Worm (Caenorhabditis elegans) whole organism, early embryonic: ENCODE data around the gene F32H5.3.

Experiments
- B0310.2 ChIP-seq: sonication (generic microtip); optimal IDR thresholded peaks from 2 replicates; lab custom pipeline; 2016; ENCODE audit warnings: mild to moderate bottlenecking, missing genetic modification characterization, missing compliant biosample characterization
- F13C5.2 ChIP-seq: sonication (generic microtip); optimal IDR thresholded peaks from 2 replicates; lab custom pipeline; 2017; ENCODE audit warnings: mild to moderate bottlenecking, missing genetic modification characterization, inconsistent platforms, missing compliant biosample characterization
- aly-1 ChIP-seq: sonication (generic microtip); optimal IDR thresholded peaks from 2 replicates; lab custom pipeline; 2016; ENCODE audit warnings: missing genetic modification characterization, missing compliant biosample characterization
- ama-1 ChIP-seq: fragments of 150-350 bp; optimal IDR thresholded peaks from 2 replicates; lab custom pipeline; 2014
- ceh-13 ChIP-seq: fragments of 200-800 bp; sonication (Bioruptor generic); optimal IDR thresholded peaks from 2 replicates; lab custom pipeline; 2018; ENCODE audit warnings: mild to moderate bottlenecking, missing genetic modification characterization, missing compliant biosample characterization
- ceh-36 ChIP-seq: sonication (generic microtip); optimal IDR thresholded peaks from 2 replicates; lab custom pipeline; 2016; ENCODE audit warnings: missing genetic modification characterization, inconsistent platforms, missing compliant biosample characterization
- ets-7 ChIP-seq: sonication (generic microtip); optimal IDR thresholded peaks from 2 replicates; lab custom pipeline; 2016; ENCODE audit warnings: missing genotype, missing genetic modification characterization, missing compliant biosample characterization
- flt-1 ChIP-seq: fragments of 200-800 bp; sonication (Bioruptor generic); IDR thresholded peaks from 2 replicates; pipeline ENCODE4 v1.3.6; 2022; ENCODE audit warnings: missing genetic modification characterization, missing compliant biosample characterization
- hmbx-1 ChIP-seq: sonication (generic microtip); optimal IDR thresholded peaks from 2 replicates; lab custom pipeline; 2016; ENCODE audit warnings: mild to moderate bottlenecking, missing genetic modification characterization, missing compliant biosample characterization
- hmg-4 ChIP-seq: fragments of 200-800 bp; sonication (Bioruptor generic); optimal IDR thresholded peaks from 2 replicates; lab custom pipeline; 2018; ENCODE audit warnings: mild to moderate bottlenecking, missing genetic modification characterization, missing compliant biosample characterization
- hnd-1 ChIP-seq: sonication (generic microtip); optimal IDR thresholded peaks from 2 replicates; lab custom pipeline; 2016; ENCODE audit warnings: missing genetic modification characterization, missing compliant biosample characterization
- pes-1 ChIP-seq: fragments of 200-800 bp; sonication (Bioruptor generic); IDR thresholded peaks from 2 replicates; pipeline ENCODE4 v1.3.6; 2022; ENCODE audit warnings: missing genetic modification reagents, missing genetic modification characterization, missing compliant biosample characterization
- scrt-1 ChIP-seq: fragments of 200-800 bp; sonication (Bioruptor generic); IDR thresholded peaks from 2 replicates; pipeline ENCODE4 v1.3.6; 2022; ENCODE audit warnings: missing genetic modification characterization, missing compliant biosample characterization
- sea-1 ChIP-seq: fragments of 200-800 bp; sonication (Bioruptor generic); conservative IDR thresholded peaks from 2 replicates; pipeline ENCODE4 v1.3.6; 2022; ENCODE audit warnings: missing genetic modification characterization, missing compliant biosample characterization
- tbx-11 ChIP-seq: fragments of 200-800 bp; sonication (Bioruptor generic); IDR thresholded peaks from 2 replicates; pipeline ENCODE4 v1.3.6; 2022; ENCODE audit warnings: missing genetic modification characterization, missing compliant biosample characterization
- tbx-37 ChIP-seq: fragments of 200-800 bp; sonication (Bioruptor generic); conservative IDR thresholded peaks from 2 replicates; pipeline ENCODE4 v1.3.6; 2022; ENCODE audit warnings: missing genetic modification reagents, missing genetic modification characterization, missing compliant biosample characterization
- tra-4 ChIP-seq: sonication (generic microtip); optimal IDR thresholded peaks from 2 replicates; lab custom pipeline; 2017; ENCODE audit warnings: missing genetic modification characterization, missing compliant biosample characterization

Gene F32H5.3

DNA sequence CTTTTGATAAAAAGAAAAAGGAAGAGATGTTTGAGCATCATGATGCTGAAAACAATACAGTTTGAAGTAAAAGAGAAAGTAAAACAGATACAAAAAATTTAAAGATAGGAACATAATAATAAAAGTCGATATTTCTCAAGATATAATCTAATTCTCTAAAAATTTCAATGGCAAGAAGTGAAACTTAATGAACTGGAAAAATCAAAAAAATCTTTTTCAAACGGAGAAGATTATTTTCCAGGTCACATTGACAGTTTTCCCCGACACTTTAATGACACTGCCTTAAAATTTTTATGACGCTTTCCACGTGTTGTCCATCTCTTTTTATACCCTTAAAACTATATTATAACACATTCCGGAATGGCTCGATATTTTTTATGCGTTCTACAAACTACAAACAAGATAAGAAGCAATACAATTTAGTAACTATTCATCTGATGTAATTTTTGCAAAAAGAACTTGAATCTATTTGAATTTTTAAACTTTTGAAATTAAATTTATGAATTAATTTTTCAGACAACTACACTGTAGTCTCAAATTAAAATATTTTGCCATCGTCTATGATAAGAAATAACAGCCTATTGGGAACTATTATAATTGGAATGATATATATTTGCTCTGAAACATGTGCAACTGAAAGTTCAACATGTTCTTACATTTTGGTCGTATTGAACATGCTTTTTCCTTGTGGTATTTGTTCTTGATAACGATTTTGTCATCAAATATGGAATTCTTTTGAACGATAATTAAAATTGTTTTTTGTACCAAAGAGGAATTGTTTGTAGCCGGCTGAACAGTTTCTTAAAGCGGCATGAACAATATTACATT lies 34.0 kb upstream of the F32H5.3 start, which contains the start of gene C50B6.7:
Gene C50B6.7, minus strand, starts transcription at position 51 of the 828 bp plus-strand sequence.
- TF ChIP-seq ceh-13 (GFP tag; lab: Kevin White, UChicago) (no peak), aly-1 (tag; lab: Kevin White, UChicago) (no peak), ceh-36 (no peak), sea-1 (GFP tag; lab: Robert Waterston, UW) (no peak), F13C5.2 (tag; lab: Kevin White, UChicago) (no peak), B0310.2 (tag; lab: Kevin White, UChicago) (no peak), scrt-1 (GFP tag; lab: Robert Waterston, UW) (no peak), hmbx-1 (no peak), tbx-37 (no peak), pes-1 (GFP tag; lab: Robert Waterston, UW) (no peak), ama-1 (lab: Kevin White, UChicago) (no peak), tbx-11 (no peak)

DNA sequence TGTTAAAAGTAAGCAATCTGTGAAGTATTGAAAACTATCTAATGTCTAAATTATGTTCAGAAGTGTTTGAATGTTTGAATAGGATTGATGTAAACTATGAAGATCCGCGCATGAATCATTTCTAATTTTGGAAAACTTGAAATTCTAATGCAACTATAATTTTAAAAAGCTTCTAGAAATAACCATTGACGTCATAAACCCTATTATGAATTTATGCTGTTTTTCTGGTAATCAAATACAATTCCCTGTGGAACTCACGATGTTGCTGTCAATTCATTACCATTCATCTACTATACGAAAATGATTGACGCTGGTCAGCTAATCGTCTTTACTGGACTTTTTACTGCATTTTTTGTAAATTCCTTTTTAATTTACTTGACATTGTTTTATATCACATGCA lies 31.7 kb upstream of the F32H5.3 start, which contains the start of gene str-37:
Gene str-37, plus strand, starts transcription at position 301 of the 400 bp plus-strand sequence.
- TF ChIP-seq tra-4 (tag; lab: Kevin White, UChicago) (no peak), ceh-36 (no peak), tbx-11 (no peak), F13C5.2 (tag; lab: Kevin White, UChicago) (no peak), hmg-4 (GFP tag; lab: Kevin White, UChicago) (no peak), B0310.2 (tag; lab: Kevin White, UChicago) (no peak), ceh-13 (GFP tag; lab: Kevin White, UChicago) (no peak), pes-1 (GFP tag; lab: Robert Waterston, UW) (no peak), flt-1 (GFP tag; lab: Robert Waterston, UW) (no peak), scrt-1 (GFP tag; lab: Robert Waterston, UW) (no peak), sea-1 (GFP tag; lab: Robert Waterston, UW) (no peak), ama-1 (lab: Kevin White, UChicago) (no peak), hmbx-1 (no peak)

DNA sequence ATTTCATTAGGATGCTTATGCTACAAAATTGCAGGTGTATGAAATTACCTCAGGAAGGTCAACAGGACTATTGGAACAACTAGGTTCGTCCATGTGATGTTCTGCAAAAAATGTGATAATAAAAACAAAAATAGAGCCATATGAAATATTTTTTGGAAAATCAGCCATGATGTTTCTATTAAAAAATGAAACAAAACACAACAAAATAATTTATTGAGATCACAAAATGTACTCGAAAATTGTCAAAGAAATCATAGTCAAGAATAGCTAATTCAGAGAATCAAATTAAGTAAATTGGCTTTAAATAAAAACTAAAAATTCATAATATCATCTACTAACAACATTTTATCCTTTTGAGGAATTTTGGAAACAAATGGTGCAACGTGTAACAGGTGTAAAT lies 28.2 kb upstream of the F32H5.3 start, which contains the start of gene nhr-129:
Gene nhr-129, minus strand, starts transcription at position 101 of the 400 bp plus-strand sequence.
- TF ChIP-seq ceh-13 (GFP tag; lab: Kevin White, UChicago) = no peak
- TF ChIP-seq F13C5.2 (tag; lab: Kevin White, UChicago) = no peak
- no peak for TF ChIP-seq tbx-11
- TF ChIP-seq pes-1 (GFP tag; lab: Robert Waterston, UW) = no peak
- no peak for TF ChIP-seq tbx-37
- TF ChIP-seq ceh-36 = no peak

DNA sequence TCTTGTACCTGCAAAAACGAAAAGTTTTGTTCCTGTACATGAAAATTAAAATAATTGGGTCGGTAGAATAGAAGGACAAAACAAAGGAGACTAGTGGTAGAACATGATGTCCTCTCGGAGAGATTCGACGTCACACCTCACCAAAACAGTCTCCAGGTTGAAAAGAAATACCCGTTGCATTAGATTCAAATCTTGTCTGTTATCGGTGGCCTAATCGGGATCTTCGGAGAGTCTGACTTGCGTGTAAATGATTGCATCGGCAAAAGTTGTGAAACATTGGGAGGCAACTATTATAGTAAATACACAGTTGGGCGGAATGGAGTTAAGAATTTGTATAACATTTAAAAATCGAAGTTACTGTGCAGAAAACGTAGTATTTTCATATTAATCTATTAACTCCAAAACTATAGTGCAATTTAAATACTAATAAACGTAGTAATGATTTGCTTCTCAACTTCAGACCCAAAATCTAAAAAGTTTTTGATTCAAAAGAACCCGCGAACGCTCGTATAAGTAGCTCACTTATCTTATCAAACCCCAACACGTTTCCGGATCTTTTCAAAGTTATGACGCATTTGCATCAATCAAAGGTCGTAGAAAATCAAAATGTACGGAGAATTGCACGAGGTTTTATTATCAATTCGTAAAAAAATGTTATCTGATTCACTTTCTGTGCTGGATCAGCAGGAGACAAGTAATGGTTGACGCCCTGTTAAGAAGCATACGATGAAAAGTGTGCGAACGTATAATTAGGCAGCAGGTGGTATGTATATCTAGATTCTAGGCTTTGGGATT lies 25.6 kb upstream of the F32H5.3 start, which contains the start of gene nhr-168:
Gene nhr-168, minus strand, starts transcription at position 486 of the 795 bp plus-strand sequence.
- no peak for TF ChIP-seq ceh-13 (GFP tag; lab: Kevin White, UChicago)
- TF ChIP-seq pes-1 (GFP tag; lab: Robert Waterston, UW) = no peak
- no peak for TF ChIP-seq aly-1 (tag; lab: Kevin White, UChicago)
- no peak for TF ChIP-seq hmg-4 (GFP tag; lab: Kevin White, UChicago)
- TF ChIP-seq B0310.2 (tag; lab: Kevin White, UChicago) = no peak
- TF ChIP-seq tbx-37 = no peak
- no peak for TF ChIP-seq ceh-36
- no peak for TF ChIP-seq hmbx-1
- no peak for TF ChIP-seq hnd-1 (tag; lab: Kevin White, UChicago)
- TF ChIP-seq scrt-1 (GFP tag; lab: Robert Waterston, UW) = no peak
- no peak for TF ChIP-seq tbx-11
- TF ChIP-seq ets-7 (tag; lab: Kevin White, UChicago) = no peak
- no peak for TF ChIP-seq sea-1 (GFP tag; lab: Robert Waterston, UW)

DNA sequence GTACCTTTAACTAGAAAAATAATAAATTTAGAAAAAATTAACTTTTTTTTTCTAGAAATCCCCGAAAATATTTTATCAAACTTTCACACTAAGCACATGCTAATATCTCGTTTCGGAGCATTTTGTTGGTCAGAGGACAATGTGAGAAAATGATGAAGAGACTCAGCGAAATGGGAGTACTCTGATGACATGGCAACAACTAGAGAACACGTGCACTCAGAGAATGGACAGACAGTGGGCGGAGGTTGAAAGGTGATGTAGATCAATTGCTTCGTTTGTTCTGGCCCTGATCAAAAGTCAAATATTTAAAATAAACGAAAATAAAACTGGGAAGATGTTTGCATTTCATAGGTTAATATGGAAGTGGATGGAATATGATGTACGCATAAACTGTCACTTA lies 24.7 kb upstream of the F32H5.3 start:
- TF ChIP-seq B0310.2 (tag; lab: Kevin White, UChicago) (no peak), flt-1 (GFP tag; lab: Robert Waterston, UW) (no peak), tbx-37 (no peak), F13C5.2 (tag; lab: Kevin White, UChicago) (no peak), hmg-4 (GFP tag; lab: Kevin White, UChicago) (no peak), ceh-13 (GFP tag; lab: Kevin White, UChicago) (no peak), aly-1 (tag; lab: Kevin White, UChicago) (no peak), ets-7 (tag; lab: Kevin White, UChicago) (no peak), ceh-36 (no peak), hnd-1 (tag; lab: Kevin White, UChicago) (no peak), scrt-1 (GFP tag; lab: Robert Waterston, UW) (no peak), ama-1 (lab: Kevin White, UChicago) (no peak), tra-4 (tag; lab: Kevin White, UChicago) (no peak), hmbx-1 (no peak), sea-1 (GFP tag; lab: Robert Waterston, UW) (no peak), tbx-11 (no peak), pes-1 (GFP tag; lab: Robert Waterston, UW) (no peak)

DNA sequence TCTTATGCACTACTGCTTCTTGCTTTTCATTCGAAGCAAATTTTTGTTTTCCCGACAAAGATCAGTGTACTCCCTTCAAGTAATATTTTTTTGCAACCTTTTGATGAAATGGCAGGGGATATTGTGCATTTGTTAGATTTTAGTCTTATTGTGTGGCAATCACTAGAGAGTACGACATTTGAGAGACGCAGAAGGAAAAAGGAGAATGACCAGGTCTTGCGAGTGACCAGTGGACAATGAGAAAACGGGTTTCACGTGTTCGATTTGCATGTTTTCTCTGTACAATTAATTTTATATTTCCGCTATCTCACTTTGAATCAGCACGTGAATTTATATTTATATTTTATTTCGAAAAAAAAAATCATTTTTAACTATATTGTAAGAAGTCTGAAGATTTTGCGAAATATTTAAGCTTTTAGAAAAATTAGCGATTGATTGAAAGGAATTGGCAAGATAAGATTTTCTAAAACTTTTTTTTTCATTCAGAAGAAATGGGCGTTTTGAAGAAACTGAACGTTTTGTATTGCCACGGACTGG lies 23.2 kb upstream of the F32H5.3 start, which contains the start of gene C50B6.9:
Gene C50B6.9, plus strand, starts transcription at position 487 of the 537 bp plus-strand sequence.
- TF ChIP-seq sea-1 (GFP tag; lab: Robert Waterston, UW) = no peak
- TF ChIP-seq flt-1 (GFP tag; lab: Robert Waterston, UW) = no peak
- no peak for TF ChIP-seq ama-1 (lab: Kevin White, UChicago)
- TF ChIP-seq ceh-13 (GFP tag; lab: Kevin White, UChicago) = no peak
- no peak for TF ChIP-seq hnd-1 (tag; lab: Kevin White, UChicago)
- TF ChIP-seq ceh-36 = no peak
- TF ChIP-seq tra-4 (tag; lab: Kevin White, UChicago) = no peak
- TF ChIP-seq hmbx-1 = no peak
